Worm (Caenorhabditis elegans) whole organism, early embryonic: ENCODE measurements around the gene bkip-1.

Source experiments
- B0310.2 ChIP-seq: sonication (generic microtip); optimal IDR thresholded peaks from 2 replicates; lab custom pipeline; 2016; ENCODE audit warnings: mild to moderate bottlenecking, missing genetic modification characterization, missing compliant biosample characterization
- F13C5.2 ChIP-seq: sonication (generic microtip); optimal IDR thresholded peaks from 2 replicates; lab custom pipeline; 2017; ENCODE audit warnings: mild to moderate bottlenecking, missing genetic modification characterization, inconsistent platforms, missing compliant biosample characterization
- aly-1 ChIP-seq: sonication (generic microtip); optimal IDR thresholded peaks from 2 replicates; lab custom pipeline; 2016; ENCODE audit warnings: missing genetic modification characterization, missing compliant biosample characterization
- ama-1 ChIP-seq: fragments of 150-350 bp; optimal IDR thresholded peaks from 2 replicates; lab custom pipeline; 2014
- ceh-13 ChIP-seq: fragments of 200-800 bp; sonication (Bioruptor generic); optimal IDR thresholded peaks from 2 replicates; lab custom pipeline; 2018; ENCODE audit warnings: mild to moderate bottlenecking, missing genetic modification characterization, missing compliant biosample characterization
- ceh-36 ChIP-seq: sonication (generic microtip); optimal IDR thresholded peaks from 2 replicates; lab custom pipeline; 2016; ENCODE audit warnings: missing genetic modification characterization, inconsistent platforms, missing compliant biosample characterization
- ets-7 ChIP-seq: sonication (generic microtip); optimal IDR thresholded peaks from 2 replicates; lab custom pipeline; 2016; ENCODE audit warnings: missing genotype, missing genetic modification characterization, missing compliant biosample characterization
- flt-1 ChIP-seq: fragments of 200-800 bp; sonication (Bioruptor generic); IDR thresholded peaks from 2 replicates; pipeline ENCODE4 v1.3.6; 2022; ENCODE audit warnings: missing genetic modification characterization, missing compliant biosample characterization
- hmbx-1 ChIP-seq: sonication (generic microtip); optimal IDR thresholded peaks from 2 replicates; lab custom pipeline; 2016; ENCODE audit warnings: mild to moderate bottlenecking, missing genetic modification characterization, missing compliant biosample characterization
- hmg-4 ChIP-seq: fragments of 200-800 bp; sonication (Bioruptor generic); optimal IDR thresholded peaks from 2 replicates; lab custom pipeline; 2018; ENCODE audit warnings: mild to moderate bottlenecking, missing genetic modification characterization, missing compliant biosample characterization
- hnd-1 ChIP-seq: sonication (generic microtip); optimal IDR thresholded peaks from 2 replicates; lab custom pipeline; 2016; ENCODE audit warnings: missing genetic modification characterization, missing compliant biosample characterization
- pes-1 ChIP-seq: fragments of 200-800 bp; sonication (Bioruptor generic); IDR thresholded peaks from 2 replicates; pipeline ENCODE4 v1.3.6; 2022; ENCODE audit warnings: missing genetic modification reagents, missing genetic modification characterization, missing compliant biosample characterization
- scrt-1 ChIP-seq: fragments of 200-800 bp; sonication (Bioruptor generic); IDR thresholded peaks from 2 replicates; pipeline ENCODE4 v1.3.6; 2022; ENCODE audit warnings: missing genetic modification characterization, missing compliant biosample characterization
- sea-1 ChIP-seq: fragments of 200-800 bp; sonication (Bioruptor generic); conservative IDR thresholded peaks from 2 replicates; pipeline ENCODE4 v1.3.6; 2022; ENCODE audit warnings: missing genetic modification characterization, missing compliant biosample characterization
- tbx-11 ChIP-seq: fragments of 200-800 bp; sonication (Bioruptor generic); IDR thresholded peaks from 2 replicates; pipeline ENCODE4 v1.3.6; 2022; ENCODE audit warnings: missing genetic modification characterization, missing compliant biosample characterization
- tbx-37 ChIP-seq: fragments of 200-800 bp; sonication (Bioruptor generic); conservative IDR thresholded peaks from 2 replicates; pipeline ENCODE4 v1.3.6; 2022; ENCODE audit warnings: missing genetic modification reagents, missing genetic modification characterization, missing compliant biosample characterization
- tra-4 ChIP-seq: sonication (generic microtip); optimal IDR thresholded peaks from 2 replicates; lab custom pipeline; 2017; ENCODE audit warnings: missing genetic modification characterization, missing compliant biosample characterization

The bkip-1 gene

ce11 chrII:14063044-14063500, 38.0 kb upstream of the bkip-1 start, which contains the start of gene lem-2:
lem-2 (plus strand) TSS chrII:14063450.
- TF ChIP-seq scrt-1 (GFP tag; lab: Robert Waterston, UW) (0 out of 2 replicates have a peak, but pooled peaks have one; percentile 13), ceh-36 (tag; lab: Kevin White, UChicago) (no peak), hnd-1 (tag; lab: Kevin White, UChicago) (peak; percentile 38), B0310.2 (peak; percentile 56), tra-4 (peak; percentile 85), ets-7 (peak; percentile 53), tbx-11 (GFP tag; lab: Robert Waterston, UW) (no peak), tbx-37 (GFP tag; lab: Robert Waterston, UW) (no peak), hmg-4 (peak; percentile 6), F13C5.2 (tag; lab: Kevin White, UChicago) (peak; percentile 78), flt-1 (peak; percentile 48; the same call in 1 of the 2 replicates), hmbx-1 (peak; percentile 60), ceh-13 (peak; percentile 50)

- TF ChIP-seq ceh-13 (no peak), ama-1 (lab: Kevin White, UChicago) (no peak), sea-1 (GFP tag; lab: Robert Waterston, UW) (no peak), ets-7 (no peak), hmg-4 (no peak), B0310.2 (no peak), ceh-36 (tag; lab: Kevin White, UChicago) (no peak), aly-1 (no peak), hmbx-1 (no peak), pes-1 (GFP tag; lab: Robert Waterston, UW) (no peak), flt-1 (no peak), tbx-37 (GFP tag; lab: Robert Waterston, UW) (no peak), F13C5.2 (tag; lab: Kevin White, UChicago) (no peak), scrt-1 (GFP tag; lab: Robert Waterston, UW) (no peak), tra-4 (no peak)
Measured at ce11 chrII:14064051-14064450, 37.0 kb upstream of the bkip-1 start.

- TF ChIP-seq scrt-1 (GFP tag; lab: Robert Waterston, UW), result no peak
- TF ChIP-seq tra-4, result no peak
- no peak for TF ChIP-seq hnd-1 (tag; lab: Kevin White, UChicago)
- TF ChIP-seq ets-7, result no peak
- TF ChIP-seq ceh-36 (tag; lab: Kevin White, UChicago), result no peak
- TF ChIP-seq aly-1, result no peak
- no peak for TF ChIP-seq ceh-13
- TF ChIP-seq tbx-37 (GFP tag; lab: Robert Waterston, UW), result no peak
- no peak for TF ChIP-seq B0310.2
- no peak for TF ChIP-seq hmg-4
Measured at ce11 chrII:14065486-14065885, 35.6 kb upstream of the bkip-1 start.

ce11 chrII:14068607-14069006, 32.5 kb upstream of the bkip-1 start, which contains the start of gene xrn-1:
xrn-1 (plus strand) TSS chrII:14068907.
- TF ChIP-seq scrt-1 (GFP tag; lab: Robert Waterston, UW) (no peak), pes-1 (GFP tag; lab: Robert Waterston, UW) (no peak), F13C5.2 (tag; lab: Kevin White, UChicago) (no peak), ets-7 (no peak), sea-1 (GFP tag; lab: Robert Waterston, UW) (no peak), tra-4 (no peak), B0310.2 (no peak), hnd-1 (tag; lab: Kevin White, UChicago) (no peak), flt-1 (no peak), tbx-37 (GFP tag; lab: Robert Waterston, UW) (no peak)

- TF ChIP-seq ceh-36 (tag; lab: Kevin White, UChicago) (no peak), B0310.2 (no peak), sea-1 (GFP tag; lab: Robert Waterston, UW) (no peak), F13C5.2 (tag; lab: Kevin White, UChicago) (no peak), scrt-1 (GFP tag; lab: Robert Waterston, UW) (no peak), tbx-11 (GFP tag; lab: Robert Waterston, UW) (no peak), aly-1 (no peak)
Measured at ce11 chrII:14074825-14075224, 26.2 kb upstream of the bkip-1 start.

- TF ChIP-seq hmbx-1 (no peak), aly-1 (no peak), B0310.2 (no peak), hmg-4 (no peak), tbx-37 (GFP tag; lab: Robert Waterston, UW) (no peak), hnd-1 (tag; lab: Kevin White, UChicago) (no peak), sea-1 (GFP tag; lab: Robert Waterston, UW) (no peak)
Measured at ce11 chrII:14077823-14078222, 23.2 kb upstream of the bkip-1 start.

- TF ChIP-seq ceh-36 (tag; lab: Kevin White, UChicago), result no peak
Measured at ce11 chrII:14086931-14087330, 14.1 kb upstream of the bkip-1 start.

ce11 chrII:14089796-14090372, 11.2 kb upstream of the bkip-1 start:
- TF ChIP-seq ets-7 (no peak), tbx-37 (GFP tag; lab: Robert Waterston, UW) (no peak), flt-1 (no peak), tbx-11 (GFP tag; lab: Robert Waterston, UW) (no peak), F13C5.2 (tag; lab: Kevin White, UChicago) (no peak), hmg-4 (no peak), ama-1 (lab: Kevin White, UChicago) (no peak), pes-1 (GFP tag; lab: Robert Waterston, UW) (no peak), aly-1 (no peak), sea-1 (GFP tag; lab: Robert Waterston, UW) (no peak)
